Worm (Caenorhabditis elegans) whole organism, young adult: ENCODE results near the gene F09C8.1.
A peak's percentile ranks its signal among the peaks of the same experiment; 100 is the strongest.

ENCODE experiments used
- B0336.3 ChIP-seq: fragments of 200-800 bp; sonication (Bioruptor generic); IDR thresholded peaks from 2 replicates; pipeline ENCODE4 v1.3.6; 2022; ENCODE audit warnings: missing genetic modification characterization, missing compliant biosample characterization
- D2030.7 ChIP-seq: fragments of 200-800 bp; sonication (Bioruptor generic); IDR thresholded peaks from 2 replicates; pipeline ENCODE4 v1.3.6; 2022; ENCODE audit warnings: missing genetic modification reagents, missing genetic modification characterization, missing compliant biosample characterization
- F23B12.7 ChIP-seq: sonication (generic microtip); optimal IDR thresholded peaks from 2 replicates; lab custom pipeline; 2017; ENCODE audit warnings: missing genetic modification characterization, mild to moderate bottlenecking, missing compliant biosample characterization, antibody characterized with exemption, moderate library complexity; ENCODE audit not compliant: insufficient read depth
- F57A8.1 ChIP-seq: fragments of 200-800 bp; sonication (Bioruptor generic); optimal IDR thresholded peaks from 2 replicates; lab custom pipeline; 2018; ENCODE audit warnings: mild to moderate bottlenecking, missing genetic modification characterization, moderate library complexity, missing compliant biosample characterization
- K12H6.12 ChIP-seq: fragments of 200-800 bp; sonication (Bioruptor generic); optimal IDR thresholded peaks from 2 replicates; lab custom pipeline; 2018; ENCODE audit warnings: mild to moderate bottlenecking, missing genetic modification characterization, missing compliant biosample characterization
- Y67H2A.10 ChIP-seq: fragments of 200-800 bp; sonication (Bioruptor generic); conservative IDR thresholded peaks from 2 replicates; pipeline ENCODE4 v1.3.6; 2022; ENCODE audit warnings: missing genetic modification reagents, missing genetic modification characterization, missing compliant biosample characterization
- Y79H2A.3 ChIP-seq: fragments of 200-800 bp; sonication (Bioruptor generic); conservative IDR thresholded peaks from 2 replicates; pipeline ENCODE4 v1.3.6; 2022; ENCODE audit warnings: missing genetic modification reagents, missing genetic modification characterization, missing compliant biosample characterization
- attf-5 ChIP-seq: fragments of 200-800 bp; sonication (Bioruptor generic); optimal IDR thresholded peaks from 2 replicates; lab custom pipeline; 2018; ENCODE audit warnings: mild to moderate bottlenecking, missing genetic modification characterization, missing compliant biosample characterization
- cebp-1 ChIP-seq, 2 experiments: fragments of 200-800 bp in 1 of 2; sonication (Bioruptor generic) in 1 of 2; sonication (generic microtip) in 1 of 2; IDR thresholded peaks in 1 of 2; optimal IDR thresholded peaks in 1 of 2; 2 replicates each; pipeline versions ENCODE4 v1.3.6 to Lab custom; 2017 to 2022; ENCODE audit warnings: missing compliant biosample characterization in 2 of 2, missing genetic modification characterization in 2 of 2, mild to moderate bottlenecking in 1 of 2, missing genetic modification reagents in 1 of 2, moderate library complexity in 1 of 2
- ceh-27 ChIP-seq: fragments of 200-800 bp; sonication (Bioruptor generic); optimal IDR thresholded peaks from 2 replicates; lab custom pipeline; 2018; ENCODE audit warnings: mild to moderate bottlenecking, missing genetic modification characterization, moderate library complexity, missing compliant biosample characterization
- dox-1 ChIP-seq: fragments of 200-800 bp; sonication (Bioruptor generic); IDR thresholded peaks from 2 replicates; pipeline ENCODE4 v1.3.6; 2022; ENCODE audit warnings: missing genetic modification reagents, missing genetic modification characterization, missing compliant biosample characterization
- dpl-1 ChIP-seq: fragments of 150-350 bp; optimal IDR thresholded peaks from 2 replicates; lab custom pipeline; 2014; ENCODE audit warnings: missing biosample characterization, missing genetic modification reagents, missing genetic modification characterization
- efl-1 ChIP-seq: fragments of 150-350 bp; optimal IDR thresholded peaks from 2 replicates; lab custom pipeline; 2014; ENCODE audit warnings: missing biosample characterization, missing genetic modification reagents, missing genetic modification characterization
- egrh-3 ChIP-seq: fragments of 200-800 bp; sonication (Bioruptor generic); IDR thresholded peaks from 2 replicates; pipeline ENCODE4 v1.3.6; 2022; ENCODE audit warnings: missing genetic modification reagents, missing genetic modification characterization, missing compliant biosample characterization
- fkh-3 ChIP-seq: sonication (generic microtip); optimal IDR thresholded peaks from 2 replicates; lab custom pipeline; 2016; ENCODE audit warnings: mild to moderate bottlenecking, missing genetic modification characterization, missing compliant biosample characterization
- him-1 ChIP-seq: sonication (generic microtip); optimal IDR thresholded peaks from 2 replicates; lab custom pipeline; 2016; ENCODE audit warnings: missing genotype, missing genetic modification reagents, missing genetic modification characterization, missing compliant biosample characterization
- hmg-1.2 ChIP-seq: fragments of 200-800 bp; sonication (Bioruptor generic); IDR thresholded peaks from 2 replicates; pipeline ENCODE4 v1.3.6; 2022; ENCODE audit warnings: missing genetic modification reagents, missing genetic modification characterization, missing compliant biosample characterization
- hsf-1 ChIP-seq: fragments of 200-800 bp; sonication (Bioruptor generic); IDR thresholded peaks from 2 replicates; pipeline ENCODE4 v1.3.6; 2022; ENCODE audit warnings: missing genetic modification reagents, missing genetic modification characterization, missing compliant biosample characterization
- let-607 ChIP-seq, 2 experiments: fragments of 200-800 bp in 1 of 2; sonication (Bioruptor generic) in 1 of 2; sonication (generic microtip) in 1 of 2; optimal IDR thresholded peaks; 2 replicates each; lab custom pipeline; 2016 to 2018; ENCODE audit warnings: mild to moderate bottlenecking in 2 of 2, missing compliant biosample characterization in 2 of 2, missing genetic modification characterization in 2 of 2, moderate library complexity in 2 of 2, missing genotype in 1 of 2
- mxl-1 ChIP-seq: sonication (generic microtip); optimal IDR thresholded peaks from 2 replicates; lab custom pipeline; 2016; ENCODE audit warnings: missing genetic modification characterization, missing compliant biosample characterization
- nfya-2 ChIP-seq: fragments of 200-800 bp; sonication (Bioruptor generic); IDR thresholded peaks from 2 replicates; pipeline ENCODE4 v1.3.6; 2022; ENCODE audit warnings: missing genetic modification reagents, missing genetic modification characterization, missing compliant biosample characterization
- nfyb-1 ChIP-seq: fragments of 200-800 bp; sonication (Bioruptor generic); IDR thresholded peaks from 2 replicates; pipeline ENCODE4 v1.3.6; 2022; ENCODE audit warnings: missing genetic modification reagents, missing genetic modification characterization, missing compliant biosample characterization
- nhr-179 ChIP-seq: sonication (generic microtip); optimal IDR thresholded peaks from 2 replicates; lab custom pipeline; 2016; ENCODE audit warnings: mild to moderate bottlenecking, missing genetic modification characterization, missing compliant biosample characterization
- nhr-90 ChIP-seq: sonication (generic microtip); optimal IDR thresholded peaks from 2 replicates; lab custom pipeline; 2016; ENCODE audit warnings: missing genotype, mild to moderate bottlenecking, missing genetic modification characterization, missing compliant biosample characterization
- pha-4 ChIP-seq: fragments of 150-350 bp; sonication (generic microtip); optimal IDR thresholded peaks from 2 replicates; lab custom pipeline; 2014; ENCODE audit warnings: missing biosample characterization, missing genetic modification reagents, missing genetic modification characterization
- rcor-1 ChIP-seq: fragments of 200-800 bp; sonication (Bioruptor generic); IDR thresholded peaks from 2 replicates; pipeline ENCODE4 v1.3.6; 2022; ENCODE audit warnings: missing genetic modification reagents, missing genetic modification characterization, missing compliant biosample characterization
- snpc-4 ChIP-seq, 5 experiments: fragments of 150-350 bp in 1 of 5; sonication (generic microtip) in 4 of 5; optimal IDR thresholded peaks; 2 replicates each; lab custom pipeline; 2014 to 2018; ENCODE audit warnings: missing genetic modification characterization in 5 of 5, missing biosample characterization in 3 of 5, antibody characterized with exemption in 2 of 5, mild to moderate bottlenecking in 2 of 5, missing compliant biosample characterization in 2 of 5, missing genotype in 2 of 5, moderate library complexity in 2 of 5, missing genetic modification reagents in 1 of 5
- sptf-2 ChIP-seq: fragments of 200-800 bp; sonication (Bioruptor generic); optimal IDR thresholded peaks from 2 replicates; lab custom pipeline; 2018; ENCODE audit warnings: mild to moderate bottlenecking, missing genetic modification characterization, missing compliant biosample characterization
- zfh-2 ChIP-seq: fragments of 200-800 bp; sonication (Bioruptor generic); conservative IDR thresholded peaks from 2 replicates; pipeline ENCODE4 v1.3.6; 2022; ENCODE audit warnings: missing genetic modification reagents, missing genetic modification characterization, missing compliant biosample characterization
- ztf-6 ChIP-seq: fragments of 200-800 bp; sonication (Bioruptor generic); IDR thresholded peaks from 2 replicates; pipeline ENCODE4 v1.3.6; 2022; ENCODE audit warnings: missing genetic modification reagents, missing genetic modification characterization, missing compliant biosample characterization

The F09C8.1 gene

DNA sequence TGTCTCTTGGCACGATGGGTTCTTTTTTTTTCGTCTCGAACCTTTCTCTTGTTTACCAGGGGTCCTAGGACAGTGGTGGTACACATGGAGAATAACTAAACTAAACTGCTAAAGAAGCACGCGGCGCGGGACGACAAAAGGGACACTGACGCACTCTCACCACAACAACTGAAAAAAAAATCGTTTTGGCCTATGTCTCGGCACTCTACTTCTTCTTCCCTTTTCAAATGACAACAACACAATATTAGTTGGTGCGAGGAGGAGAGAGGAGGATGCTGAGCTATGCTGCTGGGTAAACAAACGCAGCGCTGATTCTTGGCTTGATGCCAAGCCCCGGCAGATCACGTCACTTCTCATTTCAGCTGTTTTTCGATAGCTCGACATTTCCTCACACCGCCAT, 18.1 kb downstream of the F09C8.1 start:
- TF ChIP-seq nfya-2 (GFP tag; lab: Robert Waterston, UW): no peak
- TF ChIP-seq K12H6.12 (tag; lab: Kevin White, UChicago): peak; percentile 3
- 0 out of 2 replicates have a peak, but pooled peaks have one; percentile 24 for TF ChIP-seq zfh-2 (GFP tag; lab: Robert Waterston, UW)
- no peak for TF ChIP-seq F57A8.1 (GFP tag; lab: Kevin White, UChicago)
- TF ChIP-seq dpl-1 (GFP tag; lab: Kevin White, UChicago): no peak
- TF ChIP-seq ceh-27 (GFP tag; lab: Kevin White, UChicago): peak; percentile 4
- TF ChIP-seq Y67H2A.10 (GFP tag; lab: Robert Waterston, UW): no peak
- TF ChIP-seq, all 124 proteins: peak for 3

DNA sequence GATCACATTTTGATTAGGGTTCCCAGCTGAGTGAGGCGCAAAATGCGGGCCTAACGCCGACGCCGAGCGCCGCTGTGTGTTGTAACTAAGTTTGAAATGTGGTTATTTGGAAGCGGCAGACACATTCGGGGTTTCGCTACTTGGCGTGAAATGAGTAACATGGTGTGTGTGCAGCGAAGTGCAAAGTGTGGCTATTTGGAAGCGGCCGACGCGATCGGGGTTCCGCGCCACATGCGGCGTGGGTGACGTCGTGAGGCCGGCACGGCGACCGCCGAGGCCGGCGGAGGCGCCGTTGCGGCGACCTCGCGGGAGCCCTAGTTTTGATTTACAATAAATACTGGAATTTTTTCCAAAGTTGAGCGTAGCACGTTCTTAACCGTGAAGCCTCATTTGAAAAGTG, 18.7 kb downstream of the F09C8.1 start:
- peak; percentile 93 for TF ChIP-seq egrh-3 (GFP tag; lab: Robert Waterston, UW)
- no peak for TF ChIP-seq let-607 (tag; optimal IDR thresholded peaks at IDR 0.05; lab: Kevin White, UChicago)
- no peak for TF ChIP-seq Y79H2A.3 (GFP tag; lab: Robert Waterston, UW)
- TF ChIP-seq snpc-4 (GFP tag; optimal IDR thresholded peaks at IDR 0.05; lab: Kevin White, UChicago): no peak
- peak in 2 of 4 experiments; percentile 51 to 63 for TF ChIP-seq snpc-4 (tag; optimal IDR thresholded peaks at IDR 0.05; lab: Kevin White, UChicago)
- TF ChIP-seq ztf-6 (GFP tag; lab: Robert Waterston, UW): no peak
- no peak for TF ChIP-seq him-1 (tag; lab: Kevin White, UChicago)
- TF ChIP-seq B0336.3 (GFP tag; lab: Robert Waterston, UW): no peak
- peak; percentile 94 for TF ChIP-seq zfh-2 (GFP tag; lab: Robert Waterston, UW)
- no peak for TF ChIP-seq nfyb-1 (GFP tag; lab: Robert Waterston, UW)
- no peak for TF ChIP-seq rcor-1 (GFP tag; lab: Robert Waterston, UW)
- TF ChIP-seq nhr-179: peak; percentile 3
- no peak for TF ChIP-seq pha-4
- TF ChIP-seq, all 124 proteins: peak for 4

DNA sequence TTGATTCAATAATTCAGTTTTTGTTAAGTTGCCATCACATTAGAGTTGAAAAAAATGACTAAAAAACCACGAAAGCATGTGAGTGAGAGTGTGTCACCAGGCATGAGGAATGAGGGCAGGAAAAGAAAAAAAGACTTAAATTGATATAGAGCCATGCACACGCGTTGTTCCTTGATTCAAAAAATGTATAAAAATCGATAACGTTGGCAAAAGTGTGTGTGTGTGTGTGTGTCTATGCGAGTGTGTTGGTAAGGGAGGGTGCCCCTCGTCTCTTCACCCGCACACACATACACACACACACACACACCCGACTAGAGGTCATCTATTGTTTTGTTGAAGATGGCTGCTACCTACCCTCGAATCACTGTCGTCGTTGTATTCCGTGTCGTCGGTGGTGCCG, 19.5 kb downstream of the F09C8.1 start:
- TF ChIP-seq efl-1 (GFP tag; lab: Kevin White, UChicago) (no peak), nhr-90 (tag; lab: Kevin White, UChicago) (no peak), cebp-1 (GFP tag; IDR thresholded peaks at IDR 0.05; lab: Robert Waterston, UW) (no peak), cebp-1 (tag; optimal IDR thresholded peaks at IDR 0.05; lab: Kevin White, UChicago) (peak; percentile 40), nfyb-1 (GFP tag; lab: Robert Waterston, UW) (no peak), attf-5 (peak; percentile 47), dox-1 (GFP tag; lab: Robert Waterston, UW) (0 out of 2 replicates have a peak, but pooled peaks have one; percentile 8), hmg-1.2 (GFP tag; lab: Robert Waterston, UW) (peak; percentile 30; the same call in 1 of the 2 replicates), hsf-1 (no peak)
- TF ChIP-seq, all 124 proteins: peak for 4

DNA sequence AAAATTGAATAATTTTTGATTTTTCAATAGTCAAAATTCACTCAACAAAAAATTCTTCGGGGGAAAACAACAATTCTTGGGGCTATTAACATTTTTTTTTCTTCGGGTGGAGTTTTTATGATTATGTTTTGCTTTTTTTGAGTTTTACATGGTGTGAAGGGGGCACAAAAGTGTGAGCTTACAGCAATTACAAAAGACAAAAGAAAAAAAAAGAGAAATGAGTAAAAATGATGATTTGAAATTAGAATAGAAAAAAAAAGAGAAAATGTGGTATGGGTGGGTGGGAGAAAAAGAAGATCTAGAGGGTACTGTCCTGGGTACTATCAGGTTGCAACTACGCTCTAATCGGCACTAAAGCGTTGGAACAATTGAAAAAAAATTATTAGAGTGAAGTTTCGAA, 22.5 kb downstream of the F09C8.1 start:
- TF ChIP-seq D2030.7 (GFP tag; lab: Robert Waterston, UW): no peak
- TF ChIP-seq mxl-1 (tag; lab: Kevin White, UChicago): no peak
- no peak for TF ChIP-seq F23B12.7 (tag; lab: Kevin White, UChicago)
- no peak for TF ChIP-seq fkh-3 (tag; lab: Kevin White, UChicago)
- TF ChIP-seq attf-5: no peak
- TF ChIP-seq ceh-27 (GFP tag; lab: Kevin White, UChicago): no peak
- TF ChIP-seq sptf-2 (GFP tag; lab: Kevin White, UChicago): no peak
- TF ChIP-seq, all 124 proteins: peak for 0
